Worm (Caenorhabditis elegans): ENCODE results near the gene rmd-1.

DNA sequence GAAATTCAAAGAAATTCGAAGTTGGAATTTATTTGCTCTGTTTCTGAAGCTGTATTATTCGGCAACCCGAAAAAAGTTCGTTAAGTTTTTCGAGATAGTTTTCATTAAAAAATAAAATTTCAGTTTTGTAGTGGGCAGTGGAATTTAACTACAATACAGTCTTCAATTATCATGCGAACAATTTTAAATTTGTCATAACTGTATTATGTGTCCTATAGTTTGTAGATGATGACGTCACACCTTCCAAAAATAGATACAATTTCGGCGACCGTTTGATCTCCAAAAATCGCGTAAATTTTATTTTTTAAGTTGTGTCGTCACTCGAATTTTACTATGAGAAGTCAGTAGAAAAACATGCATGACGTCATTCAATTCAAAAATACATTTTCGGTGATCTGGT lies 45.7 kb upstream of the rmd-1 start:
- TF ChIP-seq nhr-12 (tag; optimal IDR thresholded peaks at IDR 0.05) (no peak), lsy-2 (tag; optimal IDR thresholded peaks at IDR 0.05) (no peak), elt-1 (tag; optimal IDR thresholded peaks at IDR 0.05; ENCODE audit: borderline replicate concordance, insufficient read depth) (no peak), unc-39 (tag; optimal IDR thresholded peaks at IDR 0.05) (no peak)
